Fruit fly (Drosophila melanogaster): ENCODE results near the gene CG14408.

CG14408 gene

DNA sequence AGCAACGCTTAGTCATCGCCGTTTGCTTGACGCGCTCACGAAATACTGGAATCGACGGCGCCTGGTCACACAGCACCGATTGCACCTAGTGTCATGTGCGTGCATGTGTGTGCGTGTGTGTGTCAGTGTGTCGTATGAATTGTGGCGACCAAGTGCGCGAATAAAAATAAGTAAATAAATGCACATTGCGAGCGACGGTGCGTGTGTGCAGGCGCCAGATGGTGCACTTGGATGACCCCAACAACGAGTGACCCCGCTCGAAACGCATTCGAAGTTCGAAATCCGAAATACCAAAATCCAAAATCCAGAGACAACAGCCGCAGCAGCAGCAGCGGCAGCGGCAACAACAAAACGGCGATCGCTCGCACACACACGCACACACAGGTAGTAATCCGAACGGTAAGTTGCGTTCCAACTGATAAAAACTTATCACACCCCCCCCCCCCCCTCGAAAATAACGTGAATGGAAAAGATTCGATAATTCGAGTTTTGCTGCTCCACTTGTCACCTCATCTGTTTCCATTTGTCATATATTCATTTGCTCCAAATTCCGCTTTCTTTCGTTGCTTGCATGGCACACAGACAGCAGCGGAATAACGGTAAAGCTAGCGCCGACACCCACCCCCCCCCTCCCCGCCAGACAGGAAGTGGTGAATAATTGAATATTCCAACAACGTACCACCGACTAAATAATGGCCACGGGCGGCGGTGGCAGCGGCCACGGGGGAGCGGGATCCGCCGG lies 900 bp upstream of the CG14408 start, which contains the start of gene CG14411 (continued):
- TF ChIP-seq CG10321 (GFP tag; IDR thresholded peaks at IDR 0.05) = no peak
- TF ChIP-seq phol (tag; optimal IDR thresholded peaks at IDR 0.05) = no peak
- TF ChIP-seq CG11093 (GFP tag; IDR thresholded peaks at IDR 0.05) = no peak
- no peak for TF ChIP-seq CG15073 (GFP tag; optimal IDR thresholded peaks at IDR 0.05)
- no peak for TF ChIP-seq CG16863 (GFP tag; optimal IDR thresholded peaks at IDR 0.05)
- peak; percentile 47; the same call in 1 of the 3 replicates for TF ChIP-seq Opbp (GFP tag; IDR thresholded peaks at IDR 0.05; ENCODE audit: partially characterized antibody)
- no peak for TF ChIP-seq Nf-YA (GFP tag; IDR thresholded peaks at IDR 0.05)
- TF ChIP-seq grau (tag; optimal IDR thresholded peaks at IDR 0.05) = no peak
- no peak for TF ChIP-seq CG4820 (GFP tag; optimal IDR thresholded peaks at IDR 0.05)
- no peak for TF ChIP-seq Dip2 (GFP tag; IDR thresholded peaks at IDR 0.05)
- no peak for TF ChIP-seq TFAM (GFP tag; optimal IDR thresholded peaks at IDR 0.05)
- TF ChIP-seq CG9437 (GFP tag; optimal IDR thresholded peaks at IDR 0.05) = no peak
- no peak for TF ChIP-seq Hmr (GFP tag; optimal IDR thresholded peaks at IDR 0.05)
- TF ChIP-seq CG31441 (GFP tag; IDR thresholded peaks at IDR 0.05) = no peak
- peak; percentile 10 for TF ChIP-seq p53 (GFP tag; optimal IDR thresholded peaks at IDR 0.05)
- TF ChIP-seq MTF-1 (GFP tag; optimal IDR thresholded peaks at IDR 0.05; ENCODE audit: borderline replicate concordance) = no peak
- no peak for TF ChIP-seq corto (GFP tag; optimal IDR thresholded peaks at IDR 0.05)
- TF ChIP-seq CG12155 (GFP tag; optimal IDR thresholded peaks at IDR 0.05) = no peak
- no peak for TF ChIP-seq schlank (tag; optimal IDR thresholded peaks at IDR 0.05)
- no peak for TF ChIP-seq Dll (GFP tag; IDR thresholded peaks at IDR 0.05; ENCODE audit: partially characterized antibody)
- TF ChIP-seq CG8281 (tag; optimal IDR thresholded peaks at IDR 0.05) = no peak
- TF ChIP-seq CG11085 (GFP tag; IDR thresholded peaks at IDR 0.05) = no peak
- TF ChIP-seq psq (GFP tag; optimal IDR thresholded peaks at IDR 0.05) = no peak
- TF ChIP-seq ara (GFP tag; IDR thresholded peaks at IDR 0.05) = no peak
- TF ChIP-seq salm (tag; optimal IDR thresholded peaks at IDR 0.05) = no peak
- TF ChIP-seq HLH3B (GFP tag; IDR thresholded peaks at IDR 0.05) = no peak
- TF ChIP-seq CG8924 (tag; optimal IDR thresholded peaks at IDR 0.05) = peak; percentile 31
- no peak for TF ChIP-seq Dbx (GFP tag; IDR thresholded peaks at IDR 0.05)
- no peak for TF ChIP-seq CG8290 (GFP tag; optimal IDR thresholded peaks at IDR 0.05)
- TF ChIP-seq CG8290 (tag; optimal IDR thresholded peaks at IDR 0.05) = peak in 1 of 2 experiments; percentile 35
- no peak for TF ChIP-seq Taf1 (GFP tag; IDR thresholded peaks at IDR 0.05)
- no peak for TF ChIP-seq fd96Cb (tag; optimal IDR thresholded peaks at IDR 0.05)
- peak; percentile 99 for TF ChIP-seq CG1603 (tag; optimal IDR thresholded peaks at IDR 0.05)
- TF ChIP-seq luna (GFP tag; optimal IDR thresholded peaks at IDR 0.05) = no peak
- TF ChIP-seq Lhr (GFP tag; optimal IDR thresholded peaks at IDR 0.05) = peak; percentile 36
- TF ChIP-seq ci (GFP tag; IDR thresholded peaks at IDR 0.05) = no peak
- no peak for TF ChIP-seq pan (optimal IDR thresholded peaks at IDR 0.05)
- TF ChIP-seq pan (GFP tag; optimal IDR thresholded peaks at IDR 0.05 in 1 of 2, IDR thresholded peaks at IDR 0.05 in 1 of 2) = no peak
- TF ChIP-seq NfI (GFP tag; optimal IDR thresholded peaks at IDR 0.05) = no peak
- no peak for TF ChIP-seq CG10979 (tag; optimal IDR thresholded peaks at IDR 0.05)
- TF ChIP-seq Sin3A (optimal IDR thresholded peaks at IDR 0.05) = peak; percentile 29
- peak; percentile 74 for TF ChIP-seq MESR4 (GFP tag; optimal IDR thresholded peaks at IDR 0.05)
- TF ChIP-seq Gsc (GFP tag; IDR thresholded peaks at IDR 0.05) = no peak
- no peak for TF ChIP-seq ERR (GFP tag; optimal IDR thresholded peaks at IDR 0.05)
- peak; percentile 38 for TF ChIP-seq Elba2 (GFP tag; optimal IDR thresholded peaks at IDR 0.05)
- peak; percentile 80 for TF ChIP-seq Med (GFP tag)
- TF ChIP-seq H2.0 (GFP tag; IDR thresholded peaks at IDR 0.05) = no peak
- no peak for TF ChIP-seq NC2β (GFP tag; optimal IDR thresholded peaks at IDR 0.05)
- peak; percentile 1 for TF ChIP-seq CG17829 (tag; optimal IDR thresholded peaks at IDR 0.05)
- peak; percentile 80 for TF ChIP-seq crol (GFP tag; IDR thresholded peaks at IDR 0.05)
- TF ChIP-seq oc (tag; optimal IDR thresholded peaks at IDR 0.05) = no peak
- TF ChIP-seq CG16779 (GFP tag; IDR thresholded peaks at IDR 0.05) = no peak

Data from whole organism, embryonic.